Worm (Caenorhabditis elegans): ENCODE results near the gene T01B11.1.

T01B11.1 gene

ce11 chrIV:8432709-8433108 lies 14.3 kb upstream of the T01B11.1 start, which contains the start of the genes T26A8.4 and pdtf-1:
TSS of gene T26A8.4 (minus strand) at chrIV:8432893.
TSS of gene pdtf-1 (plus strand) at chrIV:8433038.
- TF ChIP-seq peb-1 (tag; optimal IDR thresholded peaks at IDR 0.05) (no peak), aly-2 (tag; optimal IDR thresholded peaks at IDR 0.05) (no peak), R02D3.7 (tag; optimal IDR thresholded peaks at IDR 0.05) (peak; percentile 42), dmd-4 (tag; optimal IDR thresholded peaks at IDR 0.05) (no peak), snpc-4 (tag; optimal IDR thresholded peaks at IDR 0.05) (peak; percentile 94), nhr-129 (tag; optimal IDR thresholded peaks at IDR 0.05) (peak; percentile 96), nhr-237 (tag; optimal IDR thresholded peaks at IDR 0.05) (peak; percentile 45), nhr-11 (tag; optimal IDR thresholded peaks at IDR 0.05) (no peak), sma-3 (GFP tag; optimal IDR thresholded peaks at IDR 0.05) (peak; percentile 94), nhr-12 (tag; optimal IDR thresholded peaks at IDR 0.05) (no peak), elt-1 (tag; optimal IDR thresholded peaks at IDR 0.05) (no peak), nhr-21 (tag; optimal IDR thresholded peaks at IDR 0.05) (peak; percentile 96), lin-39 (tag; optimal IDR thresholded peaks at IDR 0.05) (peak; percentile 65), ztf-11 (tag; optimal IDR thresholded peaks at IDR 0.05) (no peak), gmeb-1 (tag; optimal IDR thresholded peaks at IDR 0.05) (peak; percentile 88), ceh-82 (tag; optimal IDR thresholded peaks at IDR 0.05) (peak; percentile 90), nhr-6 (tag; optimal IDR thresholded peaks at IDR 0.05) (peak; percentile 89), elt-3 (tag; optimal IDR thresholded peaks at IDR 0.05) (no peak), lin-13 (GFP tag; optimal IDR thresholded peaks at IDR 0.05) (peak; percentile 95), ZK546.5 (tag; optimal IDR thresholded peaks at IDR 0.05) (peak; percentile 87), sma-9 (GFP tag; optimal IDR thresholded peaks at IDR 0.05) (peak; percentile 93), sma-9 (tag; optimal IDR thresholded peaks at IDR 0.05) (no peak), unc-62 (GFP tag; optimal IDR thresholded peaks at IDR 0.05) (peak; percentile 43), ztf-4 (tag; optimal IDR thresholded peaks at IDR 0.05) (peak; percentile 93), mab-5 (tag; optimal IDR thresholded peaks at IDR 0.05) (peak; percentile 82), lin-11 (tag; optimal IDR thresholded peaks at IDR 0.05) (peak; percentile 98), C34F6.9 (tag; optimal IDR thresholded peaks at IDR 0.05) (peak; percentile 98), nhr-23 (tag; optimal IDR thresholded peaks at IDR 0.05) (no peak), nhr-25 (tag; optimal IDR thresholded peaks at IDR 0.05) (peak; percentile 96), sem-4 (tag; optimal IDR thresholded peaks at IDR 0.05) (peak; percentile 96), nhr-10 (tag; optimal IDR thresholded peaks at IDR 0.05) (peak; percentile 71), fos-1 (tag; optimal IDR thresholded peaks at IDR 0.05) (peak; percentile 91), unc-55 (GFP tag; optimal IDR thresholded peaks at IDR 0.05) (peak; percentile 99), mdl-1 (tag; optimal IDR thresholded peaks at IDR 0.05) (peak; percentile 81 to 94), blmp-1 (tag; optimal IDR thresholded peaks at IDR 0.05; ENCODE audit: insufficient read depth) (peak; percentile 79), crh-2 (tag; optimal IDR thresholded peaks at IDR 0.05) (peak; percentile 97), mbf-1 (tag; optimal IDR thresholded peaks at IDR 0.05) (no peak), alr-1 (tag; optimal IDR thresholded peaks at IDR 0.05) (no peak), unc-39 (tag; optimal IDR thresholded peaks at IDR 0.05) (no peak), skn-1 (tag; optimal IDR thresholded peaks at IDR 0.05) (no peak), zag-1 (tag; optimal IDR thresholded peaks at IDR 0.05) (peak; percentile 87), egl-27 (tag; optimal IDR thresholded peaks at IDR 0.05) (peak; percentile 80), ztf-1 (GFP tag; conservative IDR thresholded peaks at IDR 0.05) (no peak), lsy-2 (tag; optimal IDR thresholded peaks at IDR 0.05) (peak; percentile 98 to 100), nhr-77 (tag; optimal IDR thresholded peaks at IDR 0.05) (peak; percentile 39), F13H6.1 (tag; optimal IDR thresholded peaks at IDR 0.05) (peak; percentile 88), ama-1 (optimal IDR thresholded peaks at IDR 0.05) (peak; percentile 91), ceh-16 (tag; optimal IDR thresholded peaks at IDR 0.05) (peak; percentile 87), Y55F3AM.14 (GFP tag; optimal IDR thresholded peaks at IDR 0.05) (peak; percentile 83)

Data from whole organism, L2 larva.